Worm (Caenorhabditis elegans): ENCODE measurements around the gene msp-19.
"Not testable (repeated sequence)": the region's sequence is repeated elsewhere in the genome, so short reads cannot be mapped to it uniquely, and the experiment has no call there.

msp-19 gene

ce11 chrIV:5218496-5218895, 41.9 kb upstream of the msp-19 start, which contains the start of gene nsph-4.2:
Gene nsph-4.2 (plus strand): TSS chrIV:5218796.
- TF ChIP-seq jun-1 (tag; optimal IDR thresholded peaks at IDR 0.05); attf-4 (tag; optimal IDR thresholded peaks at IDR 0.05); duxl-1 (tag; optimal IDR thresholded peaks at IDR 0.05; ENCODE audit: poor library complexity): not testable (repeated sequence)

- TF ChIP-seq dmd-8 (GFP tag; IDR thresholded peaks at IDR 0.05) (0 out of 2 replicates have a peak, but pooled peaks have one; percentile 18), set-16 (GFP tag; IDR thresholded peaks at IDR 0.05) (peak; percentile 89), nhr-41 (GFP tag; IDR thresholded peaks at IDR 0.05) (no peak), aha-1 (tag) (peak; percentile 65), Y105C5A.15 (GFP tag; IDR thresholded peaks at IDR 0.05) (0 out of 2 replicates have a peak, but pooled peaks have one; percentile 15)
Observed at ce11 chrIV:5221721-5222120, 38.7 kb upstream of the msp-19 start.

- no peak for TF ChIP-seq mep-1 (tag; optimal IDR thresholded peaks at IDR 0.05)
- no peak for TF ChIP-seq set-16 (GFP tag; IDR thresholded peaks at IDR 0.05)
- no peak for TF ChIP-seq Y5F2A.4 (GFP tag; optimal IDR thresholded peaks at IDR 0.05)
- no peak for TF ChIP-seq nhr-42 (GFP tag; IDR thresholded peaks at IDR 0.05)
- TF ChIP-seq dpl-1 (GFP tag; optimal IDR thresholded peaks at IDR 0.05): no peak
Observed at ce11 chrIV:5224238-5224637, 36.2 kb upstream of the msp-19 start, which contains the start of gene Y59E9AL.8. Gene Y59E9AL.8 (minus strand): TSS chrIV:5224338.

ce11 chrIV:5225277-5225822, 35.0 kb upstream of the msp-19 start, which contains the start of gene cylc-1:
Gene cylc-1 (minus strand): TSS chrIV:5225772.
- TF ChIP-seq pha-4 (GFP tag; IDR thresholded peaks at IDR 0.05) (peak; percentile 29; the same call in 1 of the 2 replicates), F26F4.8 (GFP tag; conservative IDR thresholded peaks at IDR 0.05) (0 out of 2 replicates have a peak, but pooled peaks have one; percentile 13), set-16 (GFP tag; IDR thresholded peaks at IDR 0.05) (peak; percentile 82), arid-1 (GFP tag; conservative IDR thresholded peaks at IDR 0.05) (0 out of 2 replicates have a peak, but pooled peaks have one; percentile 12)
- TF ChIP-seq pha-4 (tag; optimal IDR thresholded peaks at IDR 0.05): not testable (repeated sequence)

- not testable (repeated sequence) for TF ChIP-seq ztf-7 (tag; optimal IDR thresholded peaks at IDR 0.05); zfp-2 (tag; optimal IDR thresholded peaks at IDR 0.05); tra-1 (GFP tag; IDR thresholded peaks at IDR 0.05)
Observed at ce11 chrIV:5226552-5226951, 33.8 kb upstream of the msp-19 start, which contains the start of gene nsph-4.1. Gene nsph-4.1 (plus strand): TSS chrIV:5226852.

- TF ChIP-seq mdt-29 (GFP tag; IDR thresholded peaks at IDR 0.05) (no peak), nhr-42 (GFP tag; IDR thresholded peaks at IDR 0.05) (no peak), egl-27 (tag; optimal IDR thresholded peaks at IDR 0.05) (no peak), zfp-3 (GFP tag; conservative IDR thresholded peaks at IDR 0.05) (no peak), F26F4.8 (GFP tag; conservative IDR thresholded peaks at IDR 0.05) (no peak), madf-9 (GFP tag; conservative IDR thresholded peaks at IDR 0.05) (no peak), mxl-3 (GFP tag; optimal IDR thresholded peaks at IDR 0.05) (no peak), dmd-9 (GFP tag; IDR thresholded peaks at IDR 0.05) (no peak), F37D6.2 (tag; optimal IDR thresholded peaks at IDR 0.05) (no peak), mdl-1 (tag; optimal IDR thresholded peaks at IDR 0.05) (no peak), lsy-2 (tag; optimal IDR thresholded peaks at IDR 0.05) (no peak), fkh-10 (GFP tag; optimal IDR thresholded peaks at IDR 0.05) (no peak)
Observed at ce11 chrIV:5228619-5229018, 31.8 kb upstream of the msp-19 start, which contains the start of gene thn-6. Gene thn-6 (plus strand): TSS chrIV:5228919.
